Worm (Caenorhabditis elegans): ENCODE data around the gene B0334.13.

ce11 chrII:11521300-11521699 is 33.2 kb downstream of the B0334.13 start, which contains the start of gene Y62F5A.10:
- TF ChIP-seq hmg-4 (GFP tag; optimal IDR thresholded peaks at IDR 0.05) = no peak
- TF ChIP-seq tbx-11 (GFP tag; IDR thresholded peaks at IDR 0.05) = no peak
- no peak for TF ChIP-seq flt-1 (GFP tag; IDR thresholded peaks at IDR 0.05)
- no peak for TF ChIP-seq ama-1 (optimal IDR thresholded peaks at IDR 0.05)
- TF ChIP-seq aly-1 (tag; optimal IDR thresholded peaks at IDR 0.05) = no peak
- no peak for TF ChIP-seq ceh-36 (tag; optimal IDR thresholded peaks at IDR 0.05)
- no peak for TF ChIP-seq B0310.2 (tag; optimal IDR thresholded peaks at IDR 0.05)
- TF ChIP-seq hnd-1 (tag; optimal IDR thresholded peaks at IDR 0.05) = no peak
- TF ChIP-seq tbx-37 (GFP tag; conservative IDR thresholded peaks at IDR 0.05) = no peak
- TF ChIP-seq tra-4 (tag; optimal IDR thresholded peaks at IDR 0.05) = no peak
- no peak for TF ChIP-seq ets-7 (tag; optimal IDR thresholded peaks at IDR 0.05)
- no peak for TF ChIP-seq hmbx-1 (tag; optimal IDR thresholded peaks at IDR 0.05)
- TF ChIP-seq ceh-13 (GFP tag; optimal IDR thresholded peaks at IDR 0.05) = no peak
- TF ChIP-seq F13C5.2 (tag; optimal IDR thresholded peaks at IDR 0.05) = no peak
